Comparison of ENCODE assay signal across 2 fruit fly cellular contexts in the genomic region with DNA sequence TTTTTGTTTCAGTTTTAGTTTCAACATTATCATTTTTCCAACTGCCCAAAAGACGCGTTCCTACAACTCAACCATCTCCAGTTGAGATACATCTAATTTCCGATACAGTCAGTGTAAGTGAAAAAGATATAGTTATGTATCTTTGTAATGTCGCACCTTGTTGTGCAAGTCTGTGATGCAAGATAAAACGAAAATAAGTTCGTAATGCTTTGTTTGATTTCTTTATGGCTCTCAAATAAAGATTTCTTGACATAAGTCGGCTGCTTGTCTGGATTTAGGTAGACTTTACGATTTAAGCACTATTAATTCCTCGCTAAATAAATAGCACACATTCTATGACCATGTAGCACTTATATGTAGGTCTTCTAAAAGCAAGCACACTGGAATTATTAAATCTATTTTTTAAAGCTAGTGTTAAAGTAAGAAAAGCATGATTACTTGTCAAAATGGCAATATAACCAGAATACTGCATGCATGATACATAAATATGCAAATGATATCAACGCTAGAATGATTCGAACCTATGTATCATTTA.
TF ChIP-seq lines count a peak whose summit lies in the region.

No protein-coding gene starts in this region.

- no peak for TF ChIP-seq CTCF in whole organism, embryonic (GFP tag; optimal IDR thresholded peaks at IDR 0.05; lab: Kevin White, UChicago)

TF ChIP-seq in whole organism, adult, 20 proteins besides CTCF, POLR2A, EP300 and RAD21:
- TF ChIP-seq cic (GFP tag; optimal IDR thresholded peaks at IDR 0.05; lab: Kevin White, UChicago), result peak; percentile 2
- TF ChIP-seq CG7045 (GFP tag; optimal IDR thresholded peaks at IDR 0.05; lab: Kevin White, UChicago), result peak; percentile 62
- TF ChIP-seq CG11617 (GFP tag; optimal IDR thresholded peaks at IDR 0.05; lab: Kevin White, UChicago), result no peak
- peak; percentile 12 for TF ChIP-seq CG7101 (tag; optimal IDR thresholded peaks at IDR 0.05; lab: Kevin White, UChicago)
- TF ChIP-seq Hr96 (GFP tag; optimal IDR thresholded peaks at IDR 0.05; lab: Kevin White, UChicago), result no peak
- no peak for TF ChIP-seq cnc (optimal IDR thresholded peaks at IDR 0.05; lab: Kevin White, UChicago)
- TF ChIP-seq tj (GFP tag; optimal IDR thresholded peaks at IDR 0.05; lab: Kevin White, UChicago), result no peak
- TF ChIP-seq CG14711 (tag; optimal IDR thresholded peaks at IDR 0.05; lab: Kevin White, UChicago), result peak; percentile 6
- peak; percentile 92 for TF ChIP-seq kay (GFP tag; lab: Kevin White, UChicago; ENCODE audit: borderline replicate concordance)

TF ChIP-seq in whole organism, embryonic, 481 proteins besides CTCF, POLR2A, EP300 and RAD21:
- peak in 1 of 2 experiments; percentile 79 for TF ChIP-seq Pdp1 (GFP tag; optimal IDR thresholded peaks at IDR 0.05; lab: Kevin White, UChicago)
- TF ChIP-seq CG12071 (GFP tag; optimal IDR thresholded peaks at IDR 0.05; lab: Kevin White, UChicago), result peak; percentile 19
- no peak for TF ChIP-seq Gug (GFP tag; IDR thresholded peaks at IDR 0.05; lab: Robert Waterston, UW)
- peak; percentile 81 for TF ChIP-seq sens (GFP tag; lab: Kevin White, UChicago)
- peak; percentile 32 for TF ChIP-seq CG13296 (GFP tag; optimal IDR thresholded peaks at IDR 0.05; lab: Kevin White, UChicago)
- peak; percentile 38 for TF ChIP-seq Asciz (GFP tag; optimal IDR thresholded peaks at IDR 0.05; lab: Kevin White, UChicago)
- peak; percentile 7 for TF ChIP-seq CG17385 (GFP tag; optimal IDR thresholded peaks at IDR 0.05; lab: Kevin White, UChicago)
- no peak for TF ChIP-seq CG7987 (GFP tag; optimal IDR thresholded peaks at IDR 0.05; lab: Kevin White, UChicago)
- no peak for TF ChIP-seq ems (GFP tag; optimal IDR thresholded peaks at IDR 0.05; lab: Kevin White, UChicago)
- TF ChIP-seq ATbp (GFP tag; optimal IDR thresholded peaks at IDR 0.05; lab: Kevin White, UChicago), result peak; percentile 35
- no peak for TF ChIP-seq CG2120 (GFP tag; optimal IDR thresholded peaks at IDR 0.05; lab: Kevin White, UChicago)
- no peak for TF ChIP-seq Sry-δ (GFP tag; optimal IDR thresholded peaks at IDR 0.05; lab: Kevin White, UChicago)
- peak; percentile 5 for TF ChIP-seq CG1603 (tag; optimal IDR thresholded peaks at IDR 0.05; lab: Kevin White, UChicago)
TF ChIP-seq in whole organism, embryonic: peak in this region for 8.

Comparison
In these comparisons a context has a peak if more than half of its experiments do, and no peak if none do; other contexts are left out.
1. Of the 1 proteins assayed by ChIP-seq in both whole organism, embryonic and whole organism, adult: peak only in whole organism, embryonic: none; only in whole organism, adult: kay; in both: none; in neither: 0.